Fruit fly (Drosophila melanogaster) whole organism, embryonic: ENCODE measurements around the gene Irk1.

Source experiments
- Atf6 ChIP-seq: fragments of 200-800 bp; sonication (Bioruptor generic); IDR thresholded peaks from 2 replicates; pipeline ENCODE4 v1.3.6; 2022; ENCODE audit warnings: missing biosample characterization, missing genetic modification characterization
- CG11723 ChIP-seq: fragments of 200-800 bp; sonication (Bioruptor generic); optimal IDR thresholded peaks from 2 replicates; lab custom pipeline; 2017; ENCODE audit warnings: missing biosample characterization, mild to moderate bottlenecking, missing genetic modification characterization
- CG16863 ChIP-seq: fragments of 200-800 bp; sonication (Bioruptor generic); optimal IDR thresholded peaks from 3 replicates; lab custom pipeline; 2016; ENCODE audit warnings: missing biosample characterization, missing genetic modification characterization
- CG33557 ChIP-seq: fragments of 200-800 bp; sonication (Bioruptor generic); optimal IDR thresholded peaks from 2 replicates; lab custom pipeline; 2019; ENCODE audit warnings: missing biosample characterization, mild to moderate bottlenecking, missing genetic modification characterization, moderate library complexity
- CG4854 ChIP-seq: fragments of 200-800 bp; sonication (Bioruptor generic); optimal IDR thresholded peaks from 2 replicates; lab custom pipeline; 2016; ENCODE audit warnings: missing biosample characterization, missing genetic modification characterization, inconsistent platforms
- CG9215 ChIP-seq: fragments of 200-800 bp; sonication (Bioruptor generic); IDR thresholded peaks from 2 replicates; pipeline ENCODE4 v1.3.6; 2022; ENCODE audit warnings: missing biosample characterization, missing genetic modification characterization
- CG9932 ChIP-seq: fragments of 200-800 bp; sonication (Bioruptor generic); IDR thresholded peaks from 2 replicates; pipeline ENCODE4 v1.3.6; 2022; ENCODE audit warnings: missing biosample characterization, missing genetic modification characterization
- D ChIP-seq, 2 experiments: fragments of 200-800 bp in 1 of 2; fragments of >200 bp in 1 of 2; sonication (Bioruptor generic) in 1 of 2; optimal IDR thresholded peaks; 2 replicates in 1 of 2; 3 replicates in 1 of 2; lab custom pipeline; 2017; ENCODE audit warnings: mild to moderate bottlenecking in 1 of 2, missing biosample characterization in 1 of 2, missing genetic modification characterization in 1 of 2, missing genetic modification reagents in 1 of 2
- Fer1 ChIP-seq: fragments of 200-800 bp; sonication (Bioruptor generic); optimal IDR thresholded peaks from 2 replicates; lab custom pipeline; 2017; ENCODE audit warnings: missing biosample characterization, mild to moderate bottlenecking, missing genetic modification characterization
- Gug ChIP-seq: fragments of 200-800 bp; sonication (Bioruptor generic); IDR thresholded peaks from 4 replicates; pipeline ENCODE4 v1.3.6; 2022; ENCODE audit warnings: missing biosample characterization, missing genetic modification characterization
- Jarid2 ChIP-seq: fragments of 200-800 bp; sonication (Bioruptor generic); optimal IDR thresholded peaks from 3 replicates; lab custom pipeline; 2017; ENCODE audit warnings: mild to moderate bottlenecking, missing biosample characterization, missing genetic modification reagents, missing genetic modification characterization
- Opbp ChIP-seq: fragments of 200-800 bp; sonication (Bioruptor generic); IDR thresholded peaks from 3 replicates; pipeline ENCODE4 v1.3.6; 2022; ENCODE audit warnings: missing biosample characterization, missing genetic modification characterization; ENCODE audit not compliant: partially characterized antibody
- Rfx ChIP-seq: fragments of 200-800 bp; sonication (Bioruptor generic); IDR thresholded peaks from 2 replicates; pipeline ENCODE4 v1.3.6; 2022; ENCODE audit warnings: missing biosample characterization, missing genetic modification characterization
- Taf1 ChIP-seq: fragments of 200-800 bp; sonication (Bioruptor generic); IDR thresholded peaks from 2 replicates; pipeline ENCODE4 v1.3.6; 2022; ENCODE audit warnings: missing biosample characterization, missing genetic modification characterization
- Trl ChIP-seq, 3 experiments: fragments of >200 bp in 2 of 3; fragments of 200-800 bp in 1 of 3; sonication (Bioruptor generic) in 1 of 3; optimal IDR thresholded peaks; 2 replicates in 1 of 3; 3 replicates in 2 of 3; lab custom pipeline; 2016 to 2017; ENCODE audit warnings: missing biosample characterization in 1 of 3, missing genetic modification characterization in 1 of 3
- al ChIP-seq: fragments of 200-800 bp; sonication (Bioruptor generic); IDR thresholded peaks from 2 replicates; pipeline ENCODE4 v1.3.6; 2022; ENCODE audit warnings: missing biosample characterization, missing genetic modification characterization
- cad ChIP-seq: fragments of >200 bp; optimal IDR thresholded peaks from 2 replicates; lab custom pipeline; 2017; ENCODE audit warnings: missing biosample characterization, missing genetic modification characterization
- caup ChIP-seq: fragments of 200-800 bp; sonication (Bioruptor generic); optimal IDR thresholded peaks from 3 replicates; lab custom pipeline; 2017; ENCODE audit warnings: missing biosample characterization, mild to moderate bottlenecking, missing genetic modification characterization, moderate library complexity; ENCODE audit not compliant: severe bottlenecking
- dpn ChIP-seq, 2 experiments: fragments of 200-800 bp; sonication (Bioruptor generic); optimal IDR thresholded peaks; 3 replicates each; lab custom pipeline; 2016; ENCODE audit warnings: missing biosample characterization in 2 of 2, missing genetic modification characterization in 2 of 2
- exex ChIP-seq: fragments of 200-800 bp; sonication (Bioruptor generic); optimal IDR thresholded peaks from 4 replicates; lab custom pipeline; 2018; ENCODE audit warnings: missing biosample characterization, mild to moderate bottlenecking, missing genetic modification characterization, moderate library complexity
- gt ChIP-seq: fragments of 200-800 bp; sonication (Bioruptor generic); IDR thresholded peaks from 2 replicates; pipeline ENCODE4 v1.3.6; 2022; ENCODE audit warnings: missing biosample characterization, missing genetic modification characterization
- insv ChIP-seq, 2 experiments: fragments of 200-800 bp; sonication (Bioruptor generic); optimal IDR thresholded peaks; 3 replicates each; lab custom pipeline; 2016 to 2018; ENCODE audit warnings: missing biosample characterization in 2 of 2, missing genetic modification characterization in 2 of 2
- ranshi ChIP-seq: fragments of 200-800 bp; sonication (Bioruptor generic); IDR thresholded peaks from 2 replicates; pipeline ENCODE4 v1.3.6; 2022; ENCODE audit warnings: missing biosample characterization, missing genetic modification characterization
- schlank ChIP-seq: fragments of 200-800 bp; sonication (Bioruptor generic); optimal IDR thresholded peaks from 2 replicates; lab custom pipeline; 2018; ENCODE audit warnings: missing biosample characterization, mild to moderate bottlenecking, missing genetic modification characterization
- scrt ChIP-seq: fragments of 200-800 bp; sonication (Bioruptor generic); optimal IDR thresholded peaks from 2 replicates; lab custom pipeline; 2018; ENCODE audit warnings: missing biosample characterization, mild to moderate bottlenecking, missing genetic modification characterization, moderate library complexity
- slbo ChIP-seq: fragments of 200-800 bp; sonication (Bioruptor generic); IDR thresholded peaks from 2 replicates; pipeline ENCODE4 v1.3.6; 2022; ENCODE audit warnings: missing biosample characterization, missing genetic modification characterization
- ssp ChIP-seq: fragments of 200-800 bp; sonication (Bioruptor generic); IDR thresholded peaks from 2 replicates; pipeline ENCODE4 v1.3.6; 2022; ENCODE audit warnings: missing biosample characterization, missing genetic modification characterization
- tio ChIP-seq: fragments of 200-800 bp; sonication (Bioruptor generic); optimal IDR thresholded peaks from 2 replicates; lab custom pipeline; 2017; ENCODE audit warnings: missing biosample characterization, missing genetic modification characterization, inconsistent platforms
- tll ChIP-seq, 2 experiments: fragments of 200-800 bp in 1 of 2; fragments of >200 bp in 1 of 2; sonication (Bioruptor generic) in 1 of 2; optimal IDR thresholded peaks; 2 replicates each; lab custom pipeline; 2017 to 2019; ENCODE audit warnings: missing biosample characterization in 2 of 2, missing genetic modification characterization in 2 of 2, mild to moderate bottlenecking in 1 of 2, moderate library complexity in 1 of 2
- unc-4 ChIP-seq: fragments of 200-800 bp; sonication (Bioruptor generic); IDR thresholded peaks from 2 replicates; pipeline ENCODE4 v1.3.6; 2022; ENCODE audit warnings: missing biosample characterization, missing genetic modification characterization; ENCODE audit not compliant: partially characterized antibody

The Irk1 gene

DNA sequence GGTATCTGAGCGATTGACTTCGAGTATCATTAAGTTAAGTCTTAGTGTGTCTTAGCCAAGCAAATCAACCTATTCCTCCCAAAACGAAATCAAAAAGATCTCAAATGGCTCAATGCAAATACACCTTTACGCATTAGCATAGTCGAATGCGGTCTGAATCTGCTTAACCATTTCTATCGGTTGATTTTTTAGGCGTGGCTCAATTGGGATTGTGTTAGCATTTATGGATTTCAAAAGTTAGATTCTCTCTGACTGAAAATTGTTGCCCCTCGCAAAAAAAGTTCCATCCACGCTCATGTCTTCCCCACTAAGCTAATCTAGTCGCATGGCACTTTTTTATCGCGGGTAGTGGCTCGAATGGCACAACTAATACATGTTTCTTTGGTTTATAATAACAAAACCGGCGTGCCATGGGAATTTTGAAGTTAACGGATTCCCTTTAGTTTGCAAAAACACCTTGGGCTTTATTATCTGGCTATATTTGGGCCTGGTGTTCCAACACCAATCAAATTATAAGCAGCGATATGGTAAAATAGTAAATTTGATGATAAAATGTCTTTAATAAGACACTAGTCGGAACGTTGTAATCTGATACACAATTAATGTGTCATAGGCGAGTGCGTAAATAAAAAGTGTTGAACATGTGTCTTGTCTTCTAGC lies 60.6 kb downstream of the Irk1 start (continued):
- TF ChIP-seq dpn (GFP tag; optimal IDR thresholded peaks at IDR 0.05; lab: Kevin White, UChicago) = peak in 1 of 2 experiments; percentile 10
- peak; percentile 39; the same call in 1 of the 4 replicates for TF ChIP-seq Gug (GFP tag; lab: Robert Waterston, UW)
- TF ChIP-seq al = peak; percentile 24; the same call in 1 of the 2 replicates
- no peak for TF ChIP-seq insv (GFP tag; optimal IDR thresholded peaks at IDR 0.05; lab: Kevin White, UChicago)
- no peak for TF ChIP-seq CG33557
- TF ChIP-seq Jarid2 = peak; percentile 17
- no peak for TF ChIP-seq cad (GFP tag; lab: Kevin White, UChicago)
- peak; percentile 65 for TF ChIP-seq CG9932 (GFP tag; lab: Robert Waterston, UW)
- no peak for TF ChIP-seq Taf1 (GFP tag; lab: Robert Waterston, UW)
- no peak for TF ChIP-seq unc-4
- no peak for TF ChIP-seq ssp (GFP tag; lab: Robert Waterston, UW)
- peak; percentile 61 for TF ChIP-seq slbo (GFP tag; lab: Robert Waterston, UW)
- no peak for TF ChIP-seq gt (GFP tag; lab: Robert Waterston, UW)
- TF ChIP-seq Opbp (GFP tag; lab: Robert Waterston, UW) = no peak
- TF ChIP-seq schlank (tag; lab: Kevin White, UChicago) = peak; percentile 15
- no peak for TF ChIP-seq tll (GFP tag; optimal IDR thresholded peaks at IDR 0.05; lab: Kevin White, UChicago)
- no peak for TF ChIP-seq D (optimal IDR thresholded peaks at IDR 0.05; lab: Kevin White, UChicago)
- no peak for TF ChIP-seq D (GFP tag; optimal IDR thresholded peaks at IDR 0.05; lab: Kevin White, UChicago)
- TF ChIP-seq Fer1 (GFP tag; lab: Kevin White, UChicago) = peak; percentile 43
- peak; percentile 5 for TF ChIP-seq CG4854
- no peak for TF ChIP-seq tio (GFP tag; lab: Kevin White, UChicago)
- no peak for TF ChIP-seq CG16863 (GFP tag; lab: Kevin White, UChicago)
- peak in 1 of 2 experiments; percentile 74 for TF ChIP-seq Trl (optimal IDR thresholded peaks at IDR 0.05; lab: Kevin White, UChicago)
- no peak for TF ChIP-seq Trl (GFP tag; optimal IDR thresholded peaks at IDR 0.05; lab: Kevin White, UChicago)
- peak; percentile 6 for TF ChIP-seq scrt
- peak; percentile 70 for TF ChIP-seq Rfx
- TF ChIP-seq CG11723 (GFP tag; lab: Kevin White, UChicago) = no peak
- peak; percentile 96 for TF ChIP-seq exex (tag; lab: Kevin White, UChicago)
- 0 out of 2 replicates have a peak, but pooled peaks have one; percentile 39 for TF ChIP-seq CG9215
- TF ChIP-seq caup (GFP tag; lab: Kevin White, UChicago) = peak; percentile 12
- TF ChIP-seq ranshi = 0 out of 2 replicates have a peak, but pooled peaks have one; percentile 18
- TF ChIP-seq Atf6 = peak; percentile 44; the same call in 1 of the 2 replicates
